Fruit fly (Drosophila melanogaster) whole organism: Measurements from ENCODE around the gene Nmdar1.

Source experiments
- CG8478 ChIP-seq: fragments of >200 bp; optimal IDR thresholded peaks from 2 replicates; lab custom pipeline; 2018; ENCODE audit warnings: inconsistent platforms
- Dll ChIP-seq: fragments of >200 bp; optimal IDR thresholded peaks from 2 replicates; lab custom pipeline; 2017
- pan ChIP-seq: fragments of >200 bp; optimal IDR thresholded peaks from 2 replicates; lab custom pipeline; 2017
- psq ChIP-seq: fragments of >200 bp; optimal IDR thresholded peaks from 2 replicates; lab custom pipeline; 2017
- usp ChIP-seq: fragments of >200 bp; optimal IDR thresholded peaks from 2 replicates; lab custom pipeline; 2017; ENCODE audit warnings: missing biosample characterization, missing genetic modification characterization, mixed read lengths

dm6 chr3R:5518627-5519026 lies 4.5 kb downstream of the Nmdar1 start:
- no peak for TF ChIP-seq CG8478
- no peak for TF ChIP-seq pan (lab: Kevin White, UChicago)
- TF ChIP-seq Dll = no peak
- no peak for TF ChIP-seq psq (lab: Kevin White, UChicago)
- no peak for TF ChIP-seq usp (GFP tag; lab: Kevin White, UChicago)
